Worm (Caenorhabditis elegans) whole organism, early embryonic: ENCODE results near the gene srxa-19.

Experiments used
- B0310.2 ChIP-seq: sonication (generic microtip); optimal IDR thresholded peaks from 2 replicates; lab custom pipeline; 2016; ENCODE audit warnings: mild to moderate bottlenecking, missing genetic modification characterization, missing compliant biosample characterization
- F13C5.2 ChIP-seq: sonication (generic microtip); optimal IDR thresholded peaks from 2 replicates; lab custom pipeline; 2017; ENCODE audit warnings: mild to moderate bottlenecking, missing genetic modification characterization, inconsistent platforms, missing compliant biosample characterization
- aly-1 ChIP-seq: sonication (generic microtip); optimal IDR thresholded peaks from 2 replicates; lab custom pipeline; 2016; ENCODE audit warnings: missing genetic modification characterization, missing compliant biosample characterization
- ama-1 ChIP-seq: fragments of 150-350 bp; optimal IDR thresholded peaks from 2 replicates; lab custom pipeline; 2014
- ceh-13 ChIP-seq: fragments of 200-800 bp; sonication (Bioruptor generic); optimal IDR thresholded peaks from 2 replicates; lab custom pipeline; 2018; ENCODE audit warnings: mild to moderate bottlenecking, missing genetic modification characterization, missing compliant biosample characterization
- ceh-36 ChIP-seq: sonication (generic microtip); optimal IDR thresholded peaks from 2 replicates; lab custom pipeline; 2016; ENCODE audit warnings: missing genetic modification characterization, inconsistent platforms, missing compliant biosample characterization
- ets-7 ChIP-seq: sonication (generic microtip); optimal IDR thresholded peaks from 2 replicates; lab custom pipeline; 2016; ENCODE audit warnings: missing genotype, missing genetic modification characterization, missing compliant biosample characterization
- flt-1 ChIP-seq: fragments of 200-800 bp; sonication (Bioruptor generic); IDR thresholded peaks from 2 replicates; pipeline ENCODE4 v1.3.6; 2022; ENCODE audit warnings: missing genetic modification characterization, missing compliant biosample characterization
- hmbx-1 ChIP-seq: sonication (generic microtip); optimal IDR thresholded peaks from 2 replicates; lab custom pipeline; 2016; ENCODE audit warnings: mild to moderate bottlenecking, missing genetic modification characterization, missing compliant biosample characterization
- hmg-4 ChIP-seq: fragments of 200-800 bp; sonication (Bioruptor generic); optimal IDR thresholded peaks from 2 replicates; lab custom pipeline; 2018; ENCODE audit warnings: mild to moderate bottlenecking, missing genetic modification characterization, missing compliant biosample characterization
- hnd-1 ChIP-seq: sonication (generic microtip); optimal IDR thresholded peaks from 2 replicates; lab custom pipeline; 2016; ENCODE audit warnings: missing genetic modification characterization, missing compliant biosample characterization
- pes-1 ChIP-seq: fragments of 200-800 bp; sonication (Bioruptor generic); IDR thresholded peaks from 2 replicates; pipeline ENCODE4 v1.3.6; 2022; ENCODE audit warnings: missing genetic modification reagents, missing genetic modification characterization, missing compliant biosample characterization
- scrt-1 ChIP-seq: fragments of 200-800 bp; sonication (Bioruptor generic); IDR thresholded peaks from 2 replicates; pipeline ENCODE4 v1.3.6; 2022; ENCODE audit warnings: missing genetic modification characterization, missing compliant biosample characterization
- sea-1 ChIP-seq: fragments of 200-800 bp; sonication (Bioruptor generic); conservative IDR thresholded peaks from 2 replicates; pipeline ENCODE4 v1.3.6; 2022; ENCODE audit warnings: missing genetic modification characterization, missing compliant biosample characterization
- tbx-11 ChIP-seq: fragments of 200-800 bp; sonication (Bioruptor generic); IDR thresholded peaks from 2 replicates; pipeline ENCODE4 v1.3.6; 2022; ENCODE audit warnings: missing genetic modification characterization, missing compliant biosample characterization
- tbx-37 ChIP-seq: fragments of 200-800 bp; sonication (Bioruptor generic); conservative IDR thresholded peaks from 2 replicates; pipeline ENCODE4 v1.3.6; 2022; ENCODE audit warnings: missing genetic modification reagents, missing genetic modification characterization, missing compliant biosample characterization
- tra-4 ChIP-seq: sonication (generic microtip); optimal IDR thresholded peaks from 2 replicates; lab custom pipeline; 2017; ENCODE audit warnings: missing genetic modification characterization, missing compliant biosample characterization

srxa-19 gene

ce11 chrV:10104785-10105310 is 17.7 kb downstream of the srxa-19 start, which contains the start of gene ugt-17:
Gene ugt-17 (minus strand): TSS chrV:10104964.
- TF ChIP-seq tbx-37 (GFP tag; lab: Robert Waterston, UW) (no peak), sea-1 (GFP tag; lab: Robert Waterston, UW) (no peak)

- TF ChIP-seq hnd-1 (tag; lab: Kevin White, UChicago) (no peak), scrt-1 (GFP tag; lab: Robert Waterston, UW) (no peak)
These were observed 18.8 kb downstream of the srxa-19 start for ce11 chrV:10103811-10104210.

- TF ChIP-seq scrt-1 (GFP tag; lab: Robert Waterston, UW) (no peak), hnd-1 (tag; lab: Kevin White, UChicago) (no peak), ama-1 (lab: Kevin White, UChicago) (no peak), tbx-11 (GFP tag; lab: Robert Waterston, UW) (no peak), tbx-37 (GFP tag; lab: Robert Waterston, UW) (no peak), tra-4 (tag; lab: Kevin White, UChicago) (no peak), aly-1 (tag; lab: Kevin White, UChicago) (no peak), hmbx-1 (tag; lab: Kevin White, UChicago) (no peak), ceh-36 (tag; lab: Kevin White, UChicago) (no peak), hmg-4 (GFP tag; lab: Kevin White, UChicago) (no peak), B0310.2 (no peak), ets-7 (tag; lab: Kevin White, UChicago) (no peak), pes-1 (GFP tag; lab: Robert Waterston, UW) (no peak), sea-1 (GFP tag; lab: Robert Waterston, UW) (no peak), ceh-13 (GFP tag; lab: Kevin White, UChicago) (no peak), flt-1 (GFP tag; lab: Robert Waterston, UW) (no peak)
These were observed 20.7 kb downstream of the srxa-19 start, which contains the start of gene C08B6.14 for ce11 chrV:10101916-10102315. Gene C08B6.14 (minus strand): TSS chrV:10102016.

ce11 chrV:10098429-10098828 is 24.1 kb downstream of the srxa-19 start, which contains the start of gene ugt-47:
Gene ugt-47 (minus strand): TSS chrV:10098597.
- TF ChIP-seq B0310.2: no peak
- no peak for TF ChIP-seq ama-1 (lab: Kevin White, UChicago)
- TF ChIP-seq hmg-4 (GFP tag; lab: Kevin White, UChicago): no peak
- TF ChIP-seq hmbx-1 (tag; lab: Kevin White, UChicago): no peak
- TF ChIP-seq ceh-36 (tag; lab: Kevin White, UChicago): no peak
- no peak for TF ChIP-seq aly-1 (tag; lab: Kevin White, UChicago)
- no peak for TF ChIP-seq flt-1 (GFP tag; lab: Robert Waterston, UW)
- TF ChIP-seq F13C5.2 (tag; lab: Kevin White, UChicago): no peak
- no peak for TF ChIP-seq tbx-11 (GFP tag; lab: Robert Waterston, UW)
- no peak for TF ChIP-seq tra-4 (tag; lab: Kevin White, UChicago)
- no peak for TF ChIP-seq pes-1 (GFP tag; lab: Robert Waterston, UW)
- TF ChIP-seq ets-7 (tag; lab: Kevin White, UChicago): no peak
- no peak for TF ChIP-seq hnd-1 (tag; lab: Kevin White, UChicago)
- TF ChIP-seq ceh-13 (GFP tag; lab: Kevin White, UChicago): no peak
- TF ChIP-seq tbx-37 (GFP tag; lab: Robert Waterston, UW): no peak
- TF ChIP-seq scrt-1 (GFP tag; lab: Robert Waterston, UW): no peak
- no peak for TF ChIP-seq sea-1 (GFP tag; lab: Robert Waterston, UW)

- no peak for TF ChIP-seq ets-7 (tag; lab: Kevin White, UChicago)
- TF ChIP-seq tra-4 (tag; lab: Kevin White, UChicago): no peak
- TF ChIP-seq ceh-13 (GFP tag; lab: Kevin White, UChicago): no peak
- no peak for TF ChIP-seq aly-1 (tag; lab: Kevin White, UChicago)
- no peak for TF ChIP-seq ceh-36 (tag; lab: Kevin White, UChicago)
- TF ChIP-seq ama-1 (lab: Kevin White, UChicago): no peak
- no peak for TF ChIP-seq hnd-1 (tag; lab: Kevin White, UChicago)
- no peak for TF ChIP-seq hmg-4 (GFP tag; lab: Kevin White, UChicago)
These were observed 25.6 kb downstream of the srxa-19 start for ce11 chrV:10096932-10097331.

ce11 chrV:10094374-10094773 is 28.2 kb downstream of the srxa-19 start, which contains the start of gene srd-49:
Gene srd-49 (plus strand): TSS chrV:10094674.
- TF ChIP-seq tbx-11 (GFP tag; lab: Robert Waterston, UW) (no peak), flt-1 (GFP tag; lab: Robert Waterston, UW) (no peak), sea-1 (GFP tag; lab: Robert Waterston, UW) (no peak), ets-7 (tag; lab: Kevin White, UChicago) (no peak), hmbx-1 (tag; lab: Kevin White, UChicago) (no peak), ceh-36 (tag; lab: Kevin White, UChicago) (no peak), aly-1 (tag; lab: Kevin White, UChicago) (no peak), tbx-37 (GFP tag; lab: Robert Waterston, UW) (no peak)

- no peak for TF ChIP-seq hmg-4 (GFP tag; lab: Kevin White, UChicago)
- no peak for TF ChIP-seq pes-1 (GFP tag; lab: Robert Waterston, UW)
- TF ChIP-seq ets-7 (tag; lab: Kevin White, UChicago): no peak
- TF ChIP-seq hnd-1 (tag; lab: Kevin White, UChicago): no peak
- TF ChIP-seq scrt-1 (GFP tag; lab: Robert Waterston, UW): no peak
- TF ChIP-seq tbx-37 (GFP tag; lab: Robert Waterston, UW): no peak
- no peak for TF ChIP-seq tbx-11 (GFP tag; lab: Robert Waterston, UW)
- no peak for TF ChIP-seq aly-1 (tag; lab: Kevin White, UChicago)
- TF ChIP-seq ceh-13 (GFP tag; lab: Kevin White, UChicago): no peak
- no peak for TF ChIP-seq B0310.2
- TF ChIP-seq F13C5.2 (tag; lab: Kevin White, UChicago): no peak
- no peak for TF ChIP-seq hmbx-1 (tag; lab: Kevin White, UChicago)
- no peak for TF ChIP-seq ama-1 (lab: Kevin White, UChicago)
- no peak for TF ChIP-seq tra-4 (tag; lab: Kevin White, UChicago)
- TF ChIP-seq ceh-36 (tag; lab: Kevin White, UChicago): no peak
- no peak for TF ChIP-seq sea-1 (GFP tag; lab: Robert Waterston, UW)
- TF ChIP-seq flt-1 (GFP tag; lab: Robert Waterston, UW): no peak
These were observed 31.4 kb downstream of the srxa-19 start, which contains the start of gene R04B5.11 for ce11 chrV:10091152-10091551. Gene R04B5.11 (minus strand): TSS chrV:10091252.
